Worm (Caenorhabditis elegans) whole organism, midembryonic: ENCODE results near the gene pgph-2.
A peak's percentile ranks its signal among the peaks of the same experiment; 100 is the strongest.

Source experiments
- T22C8.4 ChIP-seq: fragments of 200-800 bp; sonication (Bioruptor generic); IDR thresholded peaks from 2 replicates; pipeline ENCODE4 v1.3.6; 2022; ENCODE audit warnings: missing genetic modification characterization, missing compliant biosample characterization
- cog-1 ChIP-seq: sonication (generic microtip); optimal IDR thresholded peaks from 2 replicates; lab custom pipeline; 2016; ENCODE audit warnings: missing genetic modification characterization, missing compliant biosample characterization
- flt-1 ChIP-seq: fragments of 200-800 bp; sonication (Bioruptor generic); IDR thresholded peaks from 2 replicates; pipeline ENCODE4 v1.3.6; 2022; ENCODE audit warnings: missing genetic modification characterization, missing compliant biosample characterization
- klf-2 ChIP-seq: fragments of 200-800 bp; sonication (Bioruptor generic); conservative IDR thresholded peaks from 2 replicates; pipeline ENCODE4 v1.3.6; 2022; ENCODE audit warnings: missing genetic modification reagents, missing genetic modification characterization, missing compliant biosample characterization
- med-1 ChIP-seq: sonication (generic microtip); optimal IDR thresholded peaks from 2 replicates; lab custom pipeline; 2017; ENCODE audit warnings: missing genetic modification characterization, mild to moderate bottlenecking, missing compliant biosample characterization, antibody characterized with exemption, missing genetic modification reagents; ENCODE audit not compliant: insufficient read depth
- ref-1 ChIP-seq: fragments of 200-800 bp; sonication (Bioruptor generic); conservative IDR thresholded peaks from 2 replicates; pipeline ENCODE4 v1.3.6; 2022; ENCODE audit warnings: missing genetic modification reagents, missing genetic modification characterization, missing compliant biosample characterization
- tab-1 ChIP-seq: fragments of 200-800 bp; sonication (Bioruptor generic); IDR thresholded peaks from 2 replicates; pipeline ENCODE4 v1.3.6; 2022; ENCODE audit warnings: missing genetic modification characterization, missing compliant biosample characterization
- ztf-23 ChIP-seq: fragments of 200-800 bp; sonication (Bioruptor generic); IDR thresholded peaks from 2 replicates; pipeline ENCODE4 v1.3.6; 2022; ENCODE audit warnings: missing genetic modification reagents, missing genetic modification characterization, missing compliant biosample characterization
- ztf-29 ChIP-seq: fragments of 200-800 bp; sonication (Bioruptor generic); IDR thresholded peaks from 2 replicates; pipeline ENCODE4 v1.3.6; 2022; ENCODE audit warnings: missing genetic modification reagents, missing genetic modification characterization, missing compliant biosample characterization

Gene pgph-2

DNA sequence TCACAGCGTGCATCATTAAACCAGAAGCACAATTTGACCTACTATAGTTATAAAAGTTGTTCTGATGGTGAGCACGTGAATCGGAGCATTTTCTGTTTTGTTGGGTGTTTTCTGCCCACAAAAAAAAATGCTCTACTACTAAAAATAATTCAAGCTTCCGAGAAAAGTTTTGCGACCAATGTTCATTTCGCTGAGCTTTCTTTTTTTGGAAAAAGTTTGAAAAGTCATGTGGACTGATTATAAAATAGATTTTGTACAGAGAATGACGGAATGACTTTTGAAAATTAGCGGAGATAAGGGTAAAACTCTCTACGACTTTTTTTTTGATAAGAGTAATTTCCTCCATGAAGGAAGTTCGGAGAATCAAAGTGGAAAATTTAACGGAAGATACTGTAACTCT, 4.6 kb downstream of the pgph-2 start:
- TF ChIP-seq med-1 (GFP tag; lab: Kevin White, UChicago) (no peak), T22C8.4 (no peak), ztf-29 (no peak), cog-1 (tag; lab: Kevin White, UChicago) (no peak), ztf-23 (GFP tag; lab: Robert Waterston, UW) (no peak), ref-1 (GFP tag; lab: Robert Waterston, UW) (no peak), klf-2 (no peak)

DNA sequence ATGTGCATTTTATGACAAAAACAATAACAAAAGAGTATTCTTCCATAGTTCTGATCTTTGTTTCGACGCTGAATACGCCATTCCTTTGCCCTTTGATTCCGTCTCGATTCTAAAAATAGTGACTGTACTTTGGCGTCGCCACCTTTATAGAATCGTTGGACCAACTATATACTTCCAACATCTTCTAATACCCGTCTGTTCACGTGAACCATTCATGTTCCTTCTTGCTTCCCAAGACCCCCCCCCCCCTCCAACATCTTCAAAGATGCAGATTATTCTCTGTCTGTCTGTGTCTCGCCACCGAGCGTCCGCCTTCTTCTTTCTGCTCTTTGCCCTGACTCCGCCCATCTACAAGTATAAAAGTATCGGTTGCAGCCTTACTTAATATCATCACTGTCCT, 5.1 kb downstream of the pgph-2 start:
- no peak for TF ChIP-seq cog-1 (tag; lab: Kevin White, UChicago)
- TF ChIP-seq tab-1: no peak
- TF ChIP-seq klf-2: no peak
- no peak for TF ChIP-seq med-1 (GFP tag; lab: Kevin White, UChicago)
- TF ChIP-seq T22C8.4: no peak
- no peak for TF ChIP-seq ztf-23 (GFP tag; lab: Robert Waterston, UW)
- no peak for TF ChIP-seq ztf-29
- TF ChIP-seq ref-1 (GFP tag; lab: Robert Waterston, UW): no peak
- TF ChIP-seq flt-1 (GFP tag; lab: Robert Waterston, UW): no peak

DNA sequence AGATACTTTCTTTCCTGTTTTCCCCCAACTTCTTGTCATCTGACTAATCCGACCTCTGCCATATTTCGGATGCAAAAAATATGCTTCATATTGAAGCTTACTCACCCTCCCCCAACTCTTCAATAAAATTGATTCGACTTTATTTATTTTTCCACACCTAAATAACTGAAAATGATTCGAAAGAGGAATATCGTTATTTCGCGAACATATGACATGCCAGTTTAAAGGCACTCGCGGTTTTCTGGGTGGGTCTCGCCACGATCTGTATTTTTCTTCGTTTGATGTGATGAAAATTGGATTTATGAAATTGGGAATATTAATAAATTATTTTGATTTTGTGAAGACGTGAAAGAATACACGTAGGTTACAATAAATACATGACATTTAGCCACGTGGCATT, 6.7 kb downstream of the pgph-2 start, which contains the start of gene F44E7.3:
Gene F44E7.3 (plus strand): TSS at position 319 of the 400 bp plus-strand sequence.
- no peak for TF ChIP-seq tab-1
- no peak for TF ChIP-seq ztf-29
- no peak for TF ChIP-seq flt-1 (GFP tag; lab: Robert Waterston, UW)
- TF ChIP-seq ztf-23 (GFP tag; lab: Robert Waterston, UW): no peak
- no peak for TF ChIP-seq ref-1 (GFP tag; lab: Robert Waterston, UW)

DNA sequence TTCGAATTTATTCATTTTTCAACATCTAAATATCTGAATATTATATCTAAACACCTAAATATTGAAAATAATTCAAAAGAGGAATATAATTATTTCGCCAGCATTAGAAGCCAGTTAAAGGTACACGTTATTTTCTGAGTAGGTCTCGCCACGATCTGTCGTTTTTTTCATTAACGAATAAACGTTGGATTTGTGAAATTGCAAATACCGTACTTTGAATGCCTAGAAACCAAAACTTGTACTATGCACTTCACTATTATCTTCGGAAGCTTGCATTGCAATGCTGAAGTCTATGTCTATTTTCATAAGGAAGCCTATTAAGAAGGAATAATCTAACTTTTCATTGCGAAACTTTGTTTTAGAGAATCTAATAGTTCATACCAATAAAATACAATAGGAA, 7.6 kb downstream of the pgph-2 start:
- TF ChIP-seq cog-1 (tag; lab: Kevin White, UChicago) (no peak), T22C8.4 (no peak), flt-1 (GFP tag; lab: Robert Waterston, UW) (no peak), tab-1 (no peak), ref-1 (GFP tag; lab: Robert Waterston, UW) (no peak), ztf-23 (GFP tag; lab: Robert Waterston, UW) (no peak), klf-2 (no peak), ztf-29 (no peak), med-1 (GFP tag; lab: Kevin White, UChicago) (no peak)

DNA sequence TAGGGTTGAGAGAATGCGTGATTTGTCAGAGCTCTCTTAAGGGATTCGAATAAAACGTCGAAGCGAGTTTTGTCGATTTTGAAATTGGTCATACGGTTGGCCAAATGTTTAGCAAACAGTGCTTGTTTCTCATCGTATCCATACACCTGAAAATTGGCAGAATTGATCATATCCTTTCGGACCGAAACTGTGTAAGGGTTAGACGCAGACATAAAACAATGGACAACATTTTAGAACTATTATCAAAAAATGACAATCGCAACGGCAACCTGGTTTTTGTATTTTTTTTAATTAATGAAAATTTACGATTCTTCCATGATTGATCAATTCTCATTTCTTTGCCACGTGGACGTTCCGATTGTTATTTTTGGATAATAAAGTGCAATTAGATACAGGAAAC, 9.2 kb downstream of the pgph-2 start:
- TF ChIP-seq med-1 (GFP tag; lab: Kevin White, UChicago) (no peak), ztf-29 (no peak), ztf-23 (GFP tag; lab: Robert Waterston, UW) (no peak), T22C8.4 (no peak), flt-1 (GFP tag; lab: Robert Waterston, UW) (no peak)

DNA sequence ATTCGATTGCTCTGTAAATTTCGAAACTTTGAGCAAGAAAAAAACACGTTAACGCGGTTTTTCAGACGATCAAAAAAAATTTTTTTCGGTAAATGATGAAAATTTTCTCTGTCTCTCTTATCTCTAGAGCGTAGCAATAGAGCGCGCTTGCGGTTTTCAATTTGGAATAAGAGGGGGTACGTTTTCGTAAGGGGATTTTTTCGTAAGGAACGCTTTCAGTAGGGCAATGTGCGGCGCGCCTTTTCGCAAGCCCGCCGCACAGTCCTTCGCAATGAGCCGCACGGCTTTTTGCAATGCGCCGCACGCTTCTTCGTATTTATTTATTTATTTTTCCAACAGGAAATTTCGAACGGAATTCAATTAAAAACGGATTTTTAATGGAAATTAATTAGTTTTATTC, 12.0 kb downstream of the pgph-2 start, which contains the start of gene F44E7.4:
Gene F44E7.4 (minus strand): TSS at position 13 of the 400 bp plus-strand sequence.
- TF ChIP-seq T22C8.4 (peak; percentile 62), ref-1 (GFP tag; lab: Robert Waterston, UW) (peak; percentile 67), ztf-23 (GFP tag; lab: Robert Waterston, UW) (peak; percentile 93), ztf-29 (peak; percentile 73), tab-1 (peak; percentile 88), klf-2 (peak; percentile 82), flt-1 (GFP tag; lab: Robert Waterston, UW) (peak; percentile 92)

DNA sequence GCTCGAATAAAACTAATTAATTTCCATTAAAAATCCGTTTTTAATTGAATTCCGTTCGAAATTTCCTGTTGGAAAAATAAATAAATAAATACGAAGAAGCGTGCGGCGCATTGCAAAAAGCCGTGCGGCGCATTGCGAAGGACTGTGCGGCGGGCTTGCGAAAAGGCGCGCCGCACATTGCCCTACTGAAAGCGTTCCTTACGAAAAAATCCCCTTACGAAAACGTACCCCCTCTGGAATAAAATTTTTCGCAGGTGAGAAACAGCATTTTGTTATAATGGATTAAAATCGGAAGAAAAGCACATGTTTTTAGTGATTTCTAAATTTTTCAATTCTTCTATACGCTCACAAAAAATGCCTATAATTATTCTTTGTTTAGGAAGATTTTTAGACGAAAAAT, 13.3 kb downstream of the pgph-2 start:
- peak; percentile 67; the same call in 1 of the 2 replicates for TF ChIP-seq tab-1
- peak; percentile 74 for TF ChIP-seq ztf-23 (GFP tag; lab: Robert Waterston, UW)
- TF ChIP-seq T22C8.4: peak; percentile 35; the same call in 1 of the 2 replicates
- peak; percentile 64 for TF ChIP-seq klf-2
- TF ChIP-seq flt-1 (GFP tag; lab: Robert Waterston, UW): peak; percentile 59; the same call in 1 of the 2 replicates

DNA sequence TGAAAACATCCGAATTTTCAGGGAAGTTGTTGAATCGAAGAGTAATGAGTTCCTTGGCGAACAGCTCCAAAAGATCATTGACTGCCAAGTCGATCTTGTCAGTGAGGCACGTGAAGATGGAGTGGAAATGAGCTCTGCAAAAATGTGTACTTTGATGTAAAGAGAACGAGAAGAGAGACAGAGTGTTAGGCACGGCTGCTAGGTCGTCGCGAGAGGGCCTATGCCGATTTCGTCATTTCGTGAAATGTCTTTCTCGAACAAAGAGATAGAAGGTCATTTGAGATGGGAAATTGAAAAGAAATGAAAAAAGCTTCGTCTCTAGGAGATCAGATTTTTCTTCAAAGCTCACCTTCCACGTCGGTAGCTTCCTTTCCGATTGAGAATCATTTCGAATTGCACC, 15.1 kb downstream of the pgph-2 start:
- TF ChIP-seq ztf-23 (GFP tag; lab: Robert Waterston, UW): peak; percentile 34; the same call in 1 of the 2 replicates
- no peak for TF ChIP-seq cog-1 (tag; lab: Kevin White, UChicago)
- no peak for TF ChIP-seq ref-1 (GFP tag; lab: Robert Waterston, UW)
- no peak for TF ChIP-seq ztf-29

DNA sequence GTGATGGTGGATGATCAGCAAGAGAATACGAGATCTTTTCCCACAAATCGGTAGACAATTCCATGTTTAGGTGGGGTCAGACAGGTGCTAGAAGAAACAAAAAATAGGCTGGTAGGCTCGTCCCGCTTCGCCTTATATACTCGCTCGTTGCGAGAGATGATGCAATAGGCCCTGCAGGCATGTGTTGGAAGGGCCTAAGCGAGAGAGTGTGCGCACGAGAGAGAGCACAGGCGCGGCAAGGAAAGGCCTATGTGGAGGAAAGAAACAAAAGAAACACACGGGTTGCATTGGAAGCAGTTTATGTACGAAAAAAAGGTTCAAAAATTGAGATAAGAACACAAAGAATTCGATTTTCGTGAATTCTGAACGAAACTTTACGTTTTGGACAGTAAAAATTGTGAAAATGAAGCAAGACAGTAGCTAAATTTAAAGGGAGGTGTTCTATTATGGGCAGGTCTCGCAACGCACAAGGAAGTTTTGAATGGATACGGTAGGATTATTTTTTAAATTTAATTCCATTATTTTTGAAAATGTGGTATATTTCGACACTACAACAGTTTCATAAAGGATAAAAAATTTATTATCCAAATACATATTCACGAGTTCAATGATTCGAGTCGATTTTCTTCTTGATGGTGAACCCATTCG, 15.9 kb downstream of the pgph-2 start, which contains the start of gene F44E7.5:
Gene F44E7.5 (minus strand): TSS at position 210 of the 648 bp plus-strand sequence.
- TF ChIP-seq ref-1 (GFP tag; lab: Robert Waterston, UW) (no peak), cog-1 (tag; lab: Kevin White, UChicago) (no peak), klf-2 (no peak), ztf-23 (GFP tag; lab: Robert Waterston, UW) (no peak), ztf-29 (no peak)

DNA sequence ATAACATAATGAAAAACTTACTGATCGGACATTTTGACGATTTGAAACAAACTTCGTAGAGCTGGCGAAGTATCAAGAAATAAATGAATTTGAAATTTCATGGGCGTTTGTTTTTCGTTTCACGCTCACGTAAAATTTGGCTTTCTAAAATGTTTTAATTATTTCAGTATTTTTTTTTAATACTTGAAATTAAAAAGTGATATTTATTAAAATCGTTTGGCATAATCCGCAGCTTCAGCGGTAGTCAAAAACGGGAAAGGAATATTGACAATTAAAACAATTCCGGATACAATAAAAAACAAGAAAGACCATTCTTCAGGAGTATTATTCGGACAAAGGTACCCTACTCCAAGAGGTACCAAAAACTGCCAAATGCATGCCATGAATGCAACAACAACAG, 17.8 kb downstream of the pgph-2 start, which contains the start of gene fbxa-183:
Gene fbxa-183 (minus strand): TSS at position 101 of the 400 bp plus-strand sequence.
- TF ChIP-seq klf-2: no peak
- no peak for TF ChIP-seq T22C8.4
- no peak for TF ChIP-seq cog-1 (tag; lab: Kevin White, UChicago)
- TF ChIP-seq flt-1 (GFP tag; lab: Robert Waterston, UW): no peak
- no peak for TF ChIP-seq ref-1 (GFP tag; lab: Robert Waterston, UW)
- TF ChIP-seq tab-1: no peak
- no peak for TF ChIP-seq ztf-29
- TF ChIP-seq med-1 (GFP tag; lab: Kevin White, UChicago): no peak
- TF ChIP-seq ztf-23 (GFP tag; lab: Robert Waterston, UW): no peak
